Worm (Caenorhabditis elegans): ENCODE results near the gene Y41D4B.6.

The Y41D4B.6 gene

ce11 chrIV:1595802-1596201 is 37.7 kb upstream of the Y41D4B.6 start, which contains the start of gene npp-8 (continued):
- TF ChIP-seq sup-37 (GFP tag; optimal IDR thresholded peaks at IDR 0.05) (peak; percentile 54), grh-1 (GFP tag; IDR thresholded peaks at IDR 0.05) (peak; percentile 81), mdl-1 (tag; optimal IDR thresholded peaks at IDR 0.05) (peak in 1 of 2 experiments; percentile 64), ceh-90 (tag; optimal IDR thresholded peaks at IDR 0.05) (peak; percentile 72), isw-1 (GFP tag; IDR thresholded peaks at IDR 0.05) (peak; percentile 77), aha-1 (tag; optimal IDR thresholded peaks at IDR 0.05) (no peak), unc-130 (tag; optimal IDR thresholded peaks at IDR 0.05) (peak; percentile 84), snu-23 (GFP tag; optimal IDR thresholded peaks at IDR 0.05) (peak; percentile 94), alr-1 (tag; optimal IDR thresholded peaks at IDR 0.05; ENCODE audit: borderline replicate concordance) (no peak), egl-13 (tag; optimal IDR thresholded peaks at IDR 0.05) (peak; percentile 86), efl-1 (optimal IDR thresholded peaks at IDR 0.05) (peak; percentile 85 to 89), efl-1 (GFP tag; optimal IDR thresholded peaks at IDR 0.05 in 1 of 2) (peak; percentile 86 to 98), pag-3 (tag; optimal IDR thresholded peaks at IDR 0.05; ENCODE audit: borderline replicate concordance, insufficient read depth) (no peak), pax-3 (tag; optimal IDR thresholded peaks at IDR 0.05) (peak; percentile 64), unc-98 (GFP tag; IDR thresholded peaks at IDR 0.05) (peak; percentile 51; the same call in 1 of the 2 replicates), mef-2 (tag; optimal IDR thresholded peaks at IDR 0.05) (no peak), nhr-47 (tag; optimal IDR thresholded peaks at IDR 0.05) (peak; percentile 94), C04F5.9 (tag; optimal IDR thresholded peaks at IDR 0.05) (peak; percentile 78), lsy-2 (tag; optimal IDR thresholded peaks at IDR 0.05) (peak; percentile 86 to 88), lin-35 (GFP tag; optimal IDR thresholded peaks at IDR 0.05) (peak; percentile 82 to 89), mep-1 (tag; optimal IDR thresholded peaks at IDR 0.05) (peak; percentile 83), ceh-8 (GFP tag; optimal IDR thresholded peaks at IDR 0.05) (peak; percentile 86), fos-1 (tag; optimal IDR thresholded peaks at IDR 0.05) (peak; percentile 69), C34B4.2 (tag; optimal IDR thresholded peaks at IDR 0.05) (no peak), C16A3.4 (tag; optimal IDR thresholded peaks at IDR 0.05) (peak; percentile 79), jun-1 (tag; optimal IDR thresholded peaks at IDR 0.05) (peak; percentile 72), zag-1 (tag; optimal IDR thresholded peaks at IDR 0.05) (no peak), nhr-77 (tag; optimal IDR thresholded peaks at IDR 0.05) (peak; percentile 59), irx-1 (tag; optimal IDR thresholded peaks at IDR 0.05) (peak; percentile 81), ceh-82 (tag; optimal IDR thresholded peaks at IDR 0.05) (peak; percentile 81 to 94 (median 83))

ce11 chrIV:1597018-1597417 is 36.5 kb upstream of the Y41D4B.6 start, which contains the start of gene ced-2:
Gene ced-2, plus strand, starts transcription at chrIV:1597318.
- no peak for TF ChIP-seq nhr-28 (tag; optimal IDR thresholded peaks at IDR 0.05)
- TF ChIP-seq C34B4.2 (tag; optimal IDR thresholded peaks at IDR 0.05): no peak
- no peak for TF ChIP-seq fkh-10 (GFP tag; optimal IDR thresholded peaks at IDR 0.05)
- no peak for TF ChIP-seq blmp-1 (tag; optimal IDR thresholded peaks at IDR 0.05)
- TF ChIP-seq unc-86 (tag; optimal IDR thresholded peaks at IDR 0.05): no peak
- TF ChIP-seq lin-13 (GFP tag; optimal IDR thresholded peaks at IDR 0.05): no peak
- no peak for TF ChIP-seq pag-3 (tag; optimal IDR thresholded peaks at IDR 0.05; ENCODE audit: borderline replicate concordance, insufficient read depth)
- no peak for TF ChIP-seq nhr-71 (tag; optimal IDR thresholded peaks at IDR 0.05)
- TF ChIP-seq nhr-237 (tag; optimal IDR thresholded peaks at IDR 0.05): no peak
- TF ChIP-seq irx-1 (tag; optimal IDR thresholded peaks at IDR 0.05): no peak
- no peak for TF ChIP-seq unc-30 (tag; optimal IDR thresholded peaks at IDR 0.05)
- no peak for TF ChIP-seq efl-1 (optimal IDR thresholded peaks at IDR 0.05)
- no peak for TF ChIP-seq efl-1 (GFP tag; optimal IDR thresholded peaks at IDR 0.05 in 1 of 2)
- TF ChIP-seq nhr-85 (tag): no peak
- TF ChIP-seq mep-1 (tag; optimal IDR thresholded peaks at IDR 0.05): no peak
- TF ChIP-seq nhr-84 (tag; optimal IDR thresholded peaks at IDR 0.05): no peak

- TF ChIP-seq efl-1 (optimal IDR thresholded peaks at IDR 0.05) (peak in 1 of 2 experiments; percentile 54), efl-1 (GFP tag; optimal IDR thresholded peaks at IDR 0.05 in 1 of 2) (peak in 1 of 2 experiments; percentile 8), dpl-1 (GFP tag; optimal IDR thresholded peaks at IDR 0.05) (peak in 1 of 3 experiments; percentile 4), elt-2 (tag; optimal IDR thresholded peaks at IDR 0.05) (no peak)
Measured at ce11 chrIV:1600784-1601183, 32.8 kb upstream of the Y41D4B.6 start.

All from whole organism, L1 larva.